Fruit fly (Drosophila melanogaster) whole organism, adult: Measurements from ENCODE around the gene RIOK2.

Source experiments
- CG12768 ChIP-seq: fragments of 200-800 bp; sonication (Bioruptor generic); optimal IDR thresholded peaks from 2 replicates; lab custom pipeline; 2017; ENCODE audit warnings: missing biosample characterization, missing genetic modification characterization, mild to moderate bottlenecking, moderate library complexity, missing genetic modification reagents
- CG14711 ChIP-seq: fragments of 200-800 bp; sonication (Bioruptor generic); optimal IDR thresholded peaks from 2 replicates; lab custom pipeline; 2018; ENCODE audit warnings: missing biosample characterization, mild to moderate bottlenecking, missing genetic modification characterization, moderate library complexity
- CG1620 ChIP-seq: fragments of 200-800 bp; sonication (Bioruptor generic); optimal IDR thresholded peaks from 2 replicates; lab custom pipeline; 2016; ENCODE audit warnings: missing biosample characterization, missing genetic modification characterization
- CG7045 ChIP-seq: fragments of 200-800 bp; sonication (Bioruptor generic); optimal IDR thresholded peaks from 2 replicates; lab custom pipeline; 2017; ENCODE audit warnings: missing biosample characterization, mild to moderate bottlenecking, missing genetic modification characterization
- CG7101 ChIP-seq: fragments of 200-800 bp; sonication (Bioruptor generic); optimal IDR thresholded peaks from 2 replicates; lab custom pipeline; 2018; ENCODE audit warnings: missing biosample characterization, mild to moderate bottlenecking, missing genetic modification characterization, moderate library complexity
- Crg-1 ChIP-seq: fragments of 200-800 bp; sonication (Bioruptor generic); optimal IDR thresholded peaks from 2 replicates; lab custom pipeline; 2016; ENCODE audit warnings: missing biosample characterization, missing genetic modification characterization
- Hr96 ChIP-seq: fragments of 200-800 bp; sonication (Bioruptor generic); optimal IDR thresholded peaks from 2 replicates; lab custom pipeline; 2016; ENCODE audit warnings: missing biosample characterization, missing genetic modification characterization
- Mnt ChIP-seq: fragments of 200-800 bp; sonication (Bioruptor generic); optimal IDR thresholded peaks from 2 replicates; lab custom pipeline; 2016; ENCODE audit warnings: missing biosample characterization, mild to moderate bottlenecking, missing genetic modification characterization
- ovo ChIP-seq: fragments of 200-800 bp; sonication (Bioruptor generic); optimal IDR thresholded peaks from 2 replicates; lab custom pipeline; 2016; ENCODE audit warnings: missing biosample characterization, missing genetic modification characterization
- pad ChIP-seq: fragments of 200-800 bp; sonication (Bioruptor generic); optimal IDR thresholded peaks from 3 replicates; lab custom pipeline; 2017; ENCODE audit warnings: missing biosample characterization, missing genetic modification characterization, mild to moderate bottlenecking, moderate library complexity, missing genetic modification reagents

- no peak for TF ChIP-seq Hr96
- no peak for TF ChIP-seq ovo (GFP tag; lab: Kevin White, UChicago)
- TF ChIP-seq Mnt (GFP tag; lab: Kevin White, UChicago), result no peak
- no peak for TF ChIP-seq CG1620 (GFP tag; lab: Kevin White, UChicago)
- no peak for TF ChIP-seq CG14711
- TF ChIP-seq pad (GFP tag; lab: Kevin White, UChicago), result no peak
- TF ChIP-seq Crg-1, result no peak
- no peak for TF ChIP-seq CG7045 (GFP tag; lab: Kevin White, UChicago)
- no peak for TF ChIP-seq CG7101 (tag; lab: Kevin White, UChicago)
- TF ChIP-seq CG12768, result no peak
Observed at dm6 chr3R:25299507-25299964, 33.9 kb downstream of the RIOK2 start, which contains the start of gene CG31288.
